Fruit fly (Drosophila melanogaster): Measurements from ENCODE around the gene CG2004.

dm6 chrX:8676631-8677224 lies 38.0 kb downstream of the CG2004 start, which contains the start of gene Rubicon:
- no peak for TF ChIP-seq CG4820 (GFP tag; optimal IDR thresholded peaks at IDR 0.05)
- no peak for TF ChIP-seq CG17328 (GFP tag; IDR thresholded peaks at IDR 0.05)
- peak; percentile 89 for TF ChIP-seq Lhr (GFP tag; optimal IDR thresholded peaks at IDR 0.05)
- TF ChIP-seq Asciz (GFP tag; optimal IDR thresholded peaks at IDR 0.05): no peak
- TF ChIP-seq CG12744 (GFP tag; optimal IDR thresholded peaks at IDR 0.05): no peak
- TF ChIP-seq CG1233 (GFP tag; optimal IDR thresholded peaks at IDR 0.05): peak; percentile 44
- peak; percentile 3 for TF ChIP-seq CG10147 (GFP tag; optimal IDR thresholded peaks at IDR 0.05)
- TF ChIP-seq abd-A (tag; optimal IDR thresholded peaks at IDR 0.05): peak; percentile 86
- no peak for TF ChIP-seq kay (GFP tag; optimal IDR thresholded peaks at IDR 0.05)
- peak; percentile 88 for TF ChIP-seq CG11560 (tag; IDR thresholded peaks at IDR 0.05)
- TF ChIP-seq Ets97D (GFP tag; optimal IDR thresholded peaks at IDR 0.05): peak; percentile 89

All from whole organism, embryonic.